Worm (Caenorhabditis elegans) whole organism, early embryonic: ENCODE measurements around the gene F16G10.3.

Experiments used
- B0310.2 ChIP-seq: sonication (generic microtip); optimal IDR thresholded peaks from 2 replicates; lab custom pipeline; 2016; ENCODE audit warnings: mild to moderate bottlenecking, missing genetic modification characterization, missing compliant biosample characterization
- ama-1 ChIP-seq: fragments of 150-350 bp; optimal IDR thresholded peaks from 2 replicates; lab custom pipeline; 2014
- ceh-13 ChIP-seq: fragments of 200-800 bp; sonication (Bioruptor generic); optimal IDR thresholded peaks from 2 replicates; lab custom pipeline; 2018; ENCODE audit warnings: mild to moderate bottlenecking, missing genetic modification characterization, missing compliant biosample characterization
- ets-7 ChIP-seq: sonication (generic microtip); optimal IDR thresholded peaks from 2 replicates; lab custom pipeline; 2016; ENCODE audit warnings: missing genotype, missing genetic modification characterization, missing compliant biosample characterization
- hmg-4 ChIP-seq: fragments of 200-800 bp; sonication (Bioruptor generic); optimal IDR thresholded peaks from 2 replicates; lab custom pipeline; 2018; ENCODE audit warnings: mild to moderate bottlenecking, missing genetic modification characterization, missing compliant biosample characterization
- sea-1 ChIP-seq: fragments of 200-800 bp; sonication (Bioruptor generic); conservative IDR thresholded peaks from 2 replicates; pipeline ENCODE4 v1.3.6; 2022; ENCODE audit warnings: missing genetic modification characterization, missing compliant biosample characterization
- tbx-11 ChIP-seq: fragments of 200-800 bp; sonication (Bioruptor generic); IDR thresholded peaks from 2 replicates; pipeline ENCODE4 v1.3.6; 2022; ENCODE audit warnings: missing genetic modification characterization, missing compliant biosample characterization

ce11 chrII:2412649-2413048, 40.5 kb downstream of the F16G10.3 start, which contains the start of gene fbxa-182:
- TF ChIP-seq tbx-11 (GFP tag; lab: Robert Waterston, UW) (no peak), hmg-4 (GFP tag; lab: Kevin White, UChicago) (no peak), ets-7 (tag; lab: Kevin White, UChicago) (no peak), ama-1 (lab: Kevin White, UChicago) (no peak), B0310.2 (tag; lab: Kevin White, UChicago) (no peak), ceh-13 (GFP tag; lab: Kevin White, UChicago) (no peak), sea-1 (GFP tag; lab: Robert Waterston, UW) (no peak)
